Fruit fly (Drosophila melanogaster) whole organism, wandering third instar larva: ENCODE data around the gene udt.
A peak's percentile ranks its signal among the peaks of the same experiment; 100 is the strongest.

Experiments used
- Abd-B ChIP-seq: fragments of >200 bp; optimal IDR thresholded peaks from 2 replicates; lab custom pipeline; 2017; ENCODE audit warnings: missing biosample characterization, missing genetic modification characterization
- CrebA ChIP-seq: fragments of 200-800 bp; sonication (Bioruptor generic); optimal IDR thresholded peaks from 2 replicates; lab custom pipeline; 2016; ENCODE audit warnings: missing biosample characterization, mild to moderate bottlenecking, missing genetic modification characterization, borderline replicate concordance
- Dfd ChIP-seq: fragments of >200 bp; optimal IDR thresholded peaks from 2 replicates; lab custom pipeline; 2017; ENCODE audit warnings: missing biosample characterization, missing genetic modification characterization
- HLH106 ChIP-seq: fragments of 200-800 bp; optimal IDR thresholded peaks from 3 replicates; lab custom pipeline; 2019; ENCODE audit warnings: missing biosample characterization, mild to moderate bottlenecking, missing genetic modification characterization, moderate library complexity
- Hnf4 ChIP-seq: fragments of 200-800 bp; sonication (Bioruptor generic); optimal IDR thresholded peaks from 2 replicates; lab custom pipeline; 2016; ENCODE audit warnings: missing biosample characterization, mild to moderate bottlenecking, missing genetic modification characterization
- Hr78 ChIP-seq: fragments of >200 bp; optimal IDR thresholded peaks from 2 replicates; lab custom pipeline; 2017; ENCODE audit warnings: missing biosample characterization, missing genetic modification characterization
- Hr83 ChIP-seq: fragments of 200-300 bp; sonication (Bioruptor generic); optimal IDR thresholded peaks from 2 replicates; lab custom pipeline; 2016; ENCODE audit warnings: missing biosample characterization, mild to moderate bottlenecking, missing genetic modification characterization, moderate library complexity; ENCODE audit not compliant: poor library complexity, severe bottlenecking
- Mio ChIP-seq: sonication (Bioruptor generic); optimal IDR thresholded peaks from 2 replicates; lab custom pipeline; 2016; ENCODE audit warnings: missing biosample characterization, missing genetic modification characterization
- Myc ChIP-seq: fragments of >200 bp; optimal IDR thresholded peaks from 2 replicates; lab custom pipeline; 2017
- N ChIP-seq: fragments of >200 bp; optimal IDR thresholded peaks from 2 replicates; lab custom pipeline; 2018; ENCODE audit warnings: missing biosample characterization, missing external identifiers, missing genetic modification characterization
- OdsH ChIP-seq: fragments of 200-800 bp; sonication (Bioruptor generic); optimal IDR thresholded peaks from 2 replicates; lab custom pipeline; 2016; ENCODE audit warnings: missing biosample characterization, mild to moderate bottlenecking, missing genetic modification characterization
- Rel ChIP-seq, 2 experiments: fragments of 200-800 bp; sonication (Bioruptor generic) in 1 of 2; optimal IDR thresholded peaks; 2 replicates in 1 of 2; 3 replicates in 1 of 2; lab custom pipeline; 2016 to 2019; ENCODE audit warnings: mild to moderate bottlenecking in 2 of 2, missing biosample characterization in 2 of 2, missing genetic modification characterization in 2 of 2, moderate library complexity in 1 of 2
- Sp1 ChIP-seq: fragments of 200-800 bp; sonication (Bioruptor generic); optimal IDR thresholded peaks from 3 replicates; lab custom pipeline; 2019; ENCODE audit warnings: missing biosample characterization, mild to moderate bottlenecking, missing genetic modification characterization, moderate library complexity
- Vsx2 ChIP-seq: fragments of 200-300, 225-300 bp; sonication (Bioruptor generic); optimal IDR thresholded peaks from 2 replicates; lab custom pipeline; 2018; ENCODE audit warnings: missing biosample characterization, missing genetic modification characterization; ENCODE audit not compliant: partially characterized antibody
- br ChIP-seq: fragments of 200-800 bp; sonication (Bioruptor generic); optimal IDR thresholded peaks from 2 replicates; lab custom pipeline; 2016; ENCODE audit warnings: missing biosample characterization, missing genetic modification characterization
- brk ChIP-seq: fragments of 200-800 bp; sonication (Bioruptor generic); optimal IDR thresholded peaks from 2 replicates; lab custom pipeline; 2016; ENCODE audit warnings: missing biosample characterization, mild to moderate bottlenecking, missing genetic modification characterization
- dl ChIP-seq, 2 experiments: fragments of 175-275, 200-275 bp in 1 of 2; fragments of 200-275 bp in 1 of 2; sonication (Bioruptor generic); optimal IDR thresholded peaks; lab custom pipeline; 2018; ENCODE audit warnings: mild to moderate bottlenecking in 2 of 2, missing biosample characterization in 2 of 2, missing genetic modification characterization in 2 of 2, moderate library complexity in 2 of 2; ENCODE audit not compliant: partially characterized antibody in 2 of 2, insufficient read depth in 1 of 2
- dmrt93B ChIP-seq: fragments of 200-800 bp; sonication (Bioruptor generic); optimal IDR thresholded peaks from 2 replicates; lab custom pipeline; 2018; ENCODE audit warnings: missing biosample characterization, mild to moderate bottlenecking, missing genetic modification characterization
- ey ChIP-seq: fragments of 200-800 bp; sonication (Bioruptor generic); optimal IDR thresholded peaks from 2 replicates; lab custom pipeline; 2016; ENCODE audit warnings: missing biosample characterization, missing genetic modification characterization
- foxo ChIP-seq, 2 experiments: fragments of 200-800 bp; sonication (Bioruptor generic); optimal IDR thresholded peaks; 2 replicates in 1 of 2; 3 replicates in 1 of 2; lab custom pipeline; 2016 to 2017; ENCODE audit warnings: missing biosample characterization in 2 of 2, missing genetic modification characterization in 2 of 2
- fru ChIP-seq: fragments of 200-800 bp; sonication (Bioruptor generic); optimal IDR thresholded peaks from 3 replicates; lab custom pipeline; 2016; ENCODE audit warnings: missing biosample characterization, mild to moderate bottlenecking, missing genetic modification characterization
- h ChIP-seq: fragments of 200-800 bp; sonication (Bioruptor generic); optimal IDR thresholded peaks from 3 replicates; lab custom pipeline; 2016; ENCODE audit warnings: missing biosample characterization, mild to moderate bottlenecking, missing genetic modification characterization
- jim ChIP-seq: fragments of 175-275, 200-325 bp; sonication (Bioruptor generic); optimal IDR thresholded peaks from 2 replicates; lab custom pipeline; 2016; ENCODE audit warnings: missing biosample characterization, mild to moderate bottlenecking, missing genetic modification characterization
- psq ChIP-seq: fragments of 200-800 bp; sonication (Bioruptor generic); optimal IDR thresholded peaks from 3 replicates; lab custom pipeline; 2017; ENCODE audit warnings: missing biosample characterization, mild to moderate bottlenecking, missing genetic modification characterization, moderate library complexity
- rgr ChIP-seq: fragments of 200-800 bp; sonication (Bioruptor generic); optimal IDR thresholded peaks from 3 replicates; lab custom pipeline; 2016; ENCODE audit warnings: missing biosample characterization, mild to moderate bottlenecking, missing genetic modification characterization
- sage ChIP-seq: fragments of 200-800 bp; sonication (Bioruptor generic); optimal IDR thresholded peaks from 2 replicates; lab custom pipeline; 2016; ENCODE audit warnings: missing biosample characterization, mild to moderate bottlenecking, missing genetic modification characterization
- sv ChIP-seq: fragments of 200-800 bp; sonication (Bioruptor generic); optimal IDR thresholded peaks from 3 replicates; lab custom pipeline; 2016; ENCODE audit warnings: missing biosample characterization, missing genetic modification characterization
- tai ChIP-seq: sonication (Bioruptor generic); optimal IDR thresholded peaks from 2 replicates; lab custom pipeline; 2016; ENCODE audit warnings: missing biosample characterization, missing genetic modification characterization
- woc ChIP-seq: sonication (Bioruptor generic); optimal IDR thresholded peaks from 2 replicates; lab custom pipeline; 2016; ENCODE audit warnings: missing biosample characterization, mild to moderate bottlenecking, missing genetic modification characterization

udt gene

DNA sequence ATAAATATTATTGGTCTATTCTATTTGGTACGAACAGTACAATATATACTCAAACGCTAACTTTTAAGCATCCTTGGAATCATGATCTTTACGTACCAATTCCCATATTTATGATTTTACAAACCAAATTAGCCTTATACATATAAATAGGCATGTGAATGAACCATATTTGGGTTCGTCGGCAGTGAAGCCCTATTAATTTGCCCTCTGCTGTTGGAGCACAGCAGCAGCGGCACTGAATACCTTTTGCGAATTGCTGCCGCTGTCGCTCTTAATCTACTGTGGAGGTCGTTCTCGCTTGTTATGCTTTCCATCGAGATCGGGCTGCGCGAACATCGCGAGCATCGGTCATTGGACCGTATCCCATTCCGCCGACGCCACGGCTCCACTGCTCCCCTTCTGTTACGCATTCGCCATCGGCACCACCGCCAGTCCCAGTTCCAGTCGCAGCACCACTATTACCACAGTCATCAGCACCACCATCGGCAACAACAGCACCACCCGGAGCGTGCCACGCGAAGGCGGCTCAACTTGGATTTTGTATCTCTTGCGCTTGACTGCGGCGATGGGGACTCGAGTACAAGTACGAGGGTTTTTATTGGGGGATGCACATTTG, 25.5 kb upstream of the udt start (continued):
- TF ChIP-seq dmrt93B (peak; percentile 38), brk (GFP tag; lab: Kevin White, UChicago) (no peak), Vsx2 (GFP tag; lab: Kevin White, UChicago) (no peak)
- TF ChIP-seq, all 38 proteins: peak for 14

DNA sequence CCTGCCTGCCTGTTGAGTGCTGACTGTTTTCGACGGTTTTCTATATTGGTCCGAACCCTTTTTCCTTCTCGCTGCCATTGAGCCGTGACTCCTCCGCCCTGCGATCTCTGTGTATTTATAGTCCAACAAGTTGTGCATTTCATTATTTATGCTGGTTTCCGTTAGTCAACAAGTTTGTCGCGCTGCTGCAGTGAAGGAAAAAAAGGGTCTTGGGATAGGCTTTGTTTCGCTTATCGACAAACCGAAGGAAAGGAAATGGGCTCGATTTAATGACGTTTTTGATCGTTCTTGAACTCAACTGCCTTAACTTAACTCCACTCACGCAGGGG, 24.5 kb upstream of the udt start:
- TF ChIP-seq Hr78 (no peak), Hnf4 (GFP tag; lab: Kevin White, UChicago) (no peak), jim (GFP tag; lab: Kevin White, UChicago) (no peak), Myc (lab: Kevin White, UChicago) (no peak), h (GFP tag; lab: Kevin White, UChicago) (no peak), N (GFP tag; lab: Kevin White, UChicago) (no peak), psq (GFP tag; lab: Kevin White, UChicago) (no peak), CrebA (GFP tag; lab: Kevin White, UChicago) (no peak), Mio (GFP tag; lab: Kevin White, UChicago) (no peak), woc (no peak), tai (GFP tag; lab: Kevin White, UChicago) (no peak)

DNA sequence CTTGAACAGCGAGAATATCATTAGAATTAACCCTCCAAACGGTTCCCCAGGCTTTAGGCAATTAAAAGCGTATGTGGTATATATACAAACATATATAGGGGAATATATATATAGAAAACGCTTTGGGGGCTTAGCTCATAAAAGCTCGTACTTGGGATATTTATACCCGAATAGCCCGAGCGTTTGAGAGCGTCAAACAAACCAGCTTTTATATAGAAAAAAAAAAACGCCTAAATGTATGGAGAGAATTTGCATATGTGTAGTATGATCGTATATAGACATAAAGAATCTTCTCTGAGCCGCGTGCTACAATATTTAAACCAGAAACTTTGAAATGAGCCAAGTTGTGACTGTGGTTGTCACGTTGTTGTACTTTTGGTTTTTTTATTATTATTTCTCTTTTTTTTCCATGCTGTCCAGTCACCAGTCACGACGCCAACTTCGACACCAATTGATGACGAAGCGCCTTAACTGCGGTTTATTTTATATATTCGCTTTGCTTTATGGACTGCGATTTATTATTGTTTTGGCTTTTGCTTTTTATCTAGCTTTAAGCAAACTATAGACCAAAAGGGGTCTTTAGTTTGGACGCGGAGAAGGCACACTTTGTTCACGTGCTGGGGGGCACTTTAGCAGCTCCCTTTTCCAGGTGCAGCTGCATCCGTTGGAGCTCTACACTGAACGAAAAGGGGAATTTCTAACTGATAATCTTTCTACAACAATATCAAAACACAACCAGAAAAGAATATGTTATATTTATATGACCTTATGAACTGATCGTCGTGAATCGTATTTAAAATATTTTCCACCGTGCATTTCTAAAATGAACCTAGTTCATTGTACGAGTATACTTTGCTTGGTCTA, 23.9 kb upstream of the udt start:
- TF ChIP-seq foxo (GFP tag; optimal IDR thresholded peaks at IDR 0.05; lab: Kevin White, UChicago) (peak in 1 of 2 experiments; percentile 30), psq (GFP tag; lab: Kevin White, UChicago) (no peak), Abd-B (no peak), dl (GFP tag; optimal IDR thresholded peaks at IDR 0.05; lab: Kevin White, UChicago; ENCODE audit: insufficient read depth in 1 of 2, partially characterized antibody in 2 of 2) (no peak)

DNA sequence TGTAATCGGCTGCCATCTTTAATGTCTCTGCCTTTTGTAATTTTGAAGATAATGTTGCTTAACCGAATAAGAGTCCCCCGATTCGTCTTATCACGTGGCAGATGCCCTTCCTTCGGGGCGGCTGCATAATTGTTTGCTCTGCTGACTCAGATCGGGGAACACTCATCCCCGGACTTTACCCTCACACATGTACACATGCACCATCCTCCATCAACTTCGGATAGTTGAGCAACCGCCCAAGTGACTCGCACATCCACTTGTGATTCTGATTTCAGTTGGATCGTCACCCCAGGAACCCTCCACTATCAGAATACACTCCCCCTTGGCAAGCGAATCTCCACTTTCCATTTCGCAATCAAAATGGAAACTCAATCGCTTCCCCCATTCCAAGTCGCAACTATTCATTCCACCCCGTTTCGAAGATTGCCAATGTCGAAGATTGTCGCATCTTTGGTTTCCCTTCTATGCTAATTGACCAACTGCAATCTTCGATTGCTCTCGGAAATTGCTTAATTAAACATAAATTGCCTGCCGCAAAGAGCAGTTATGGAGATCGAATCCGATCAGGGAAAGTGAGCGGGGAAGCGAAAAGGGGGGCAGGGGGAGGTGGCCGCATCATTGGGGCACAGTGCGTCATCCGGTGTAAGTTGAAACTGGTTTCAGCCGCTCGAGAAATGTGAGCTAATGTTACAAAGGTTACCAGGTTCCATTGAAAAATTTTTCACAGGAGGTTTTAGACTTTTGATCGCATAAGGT, 22.0 kb upstream of the udt start:
- TF ChIP-seq h (GFP tag; lab: Kevin White, UChicago) (no peak), Mio (GFP tag; lab: Kevin White, UChicago) (no peak), psq (GFP tag; lab: Kevin White, UChicago) (no peak), rgr (GFP tag; lab: Kevin White, UChicago) (no peak), OdsH (no peak)

DNA sequence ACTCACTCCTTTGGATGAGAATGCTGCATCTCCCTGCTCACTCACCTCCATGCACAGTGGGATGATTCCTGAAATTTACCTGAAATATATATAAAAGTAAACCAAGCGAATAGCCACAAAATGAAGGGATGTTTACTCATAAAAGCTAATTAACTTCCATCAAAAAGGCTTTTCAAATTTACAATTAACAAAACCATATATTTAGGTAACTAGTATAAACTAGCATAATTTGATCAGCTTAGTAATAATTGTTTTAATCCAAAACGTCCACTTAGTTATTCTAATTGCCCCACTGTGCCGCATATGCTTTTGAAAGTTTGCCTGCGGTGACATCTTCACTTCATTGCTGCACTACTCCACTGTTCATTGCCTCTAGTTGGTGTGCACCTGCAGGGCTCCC, 20.9 kb upstream of the udt start:
- TF ChIP-seq woc: peak; percentile 54
- peak; percentile 34 for TF ChIP-seq psq (GFP tag; lab: Kevin White, UChicago)
- TF ChIP-seq Dfd (GFP tag; lab: Kevin White, UChicago): no peak
- TF ChIP-seq br (GFP tag; lab: Kevin White, UChicago): peak; percentile 51
- TF ChIP-seq ey: peak; percentile 64
- peak; percentile 75 for TF ChIP-seq fru (GFP tag; lab: Kevin White, UChicago)
- no peak for TF ChIP-seq Hr83 (GFP tag; lab: Kevin White, UChicago)
- TF ChIP-seq rgr (GFP tag; lab: Kevin White, UChicago): peak; percentile 60
- TF ChIP-seq h (GFP tag; lab: Kevin White, UChicago): peak; percentile 75
- TF ChIP-seq foxo (GFP tag; optimal IDR thresholded peaks at IDR 0.05; lab: Kevin White, UChicago): peak in 1 of 2 experiments; percentile 72
- peak; percentile 65 for TF ChIP-seq OdsH
- TF ChIP-seq sv: peak; percentile 13
- TF ChIP-seq Rel (GFP tag; optimal IDR thresholded peaks at IDR 0.05; lab: Kevin White, UChicago): no peak
- no peak for TF ChIP-seq Rel (tag; optimal IDR thresholded peaks at IDR 0.05; lab: Kevin White, UChicago)
- peak; percentile 48 for TF ChIP-seq Sp1 (GFP tag; lab: Kevin White, UChicago)
- no peak for TF ChIP-seq sage (GFP tag; lab: Kevin White, UChicago)
- peak; percentile 53 for TF ChIP-seq HLH106 (tag; lab: Kevin White, UChicago)
